Worm (Caenorhabditis elegans): ENCODE results near the gene Y46G5A.8.
"Not testable (repeated sequence)": the region's sequence is repeated elsewhere in the genome, so short reads cannot be mapped to it uniquely, and the experiment has no call there.

The Y46G5A.8 gene

DNA sequence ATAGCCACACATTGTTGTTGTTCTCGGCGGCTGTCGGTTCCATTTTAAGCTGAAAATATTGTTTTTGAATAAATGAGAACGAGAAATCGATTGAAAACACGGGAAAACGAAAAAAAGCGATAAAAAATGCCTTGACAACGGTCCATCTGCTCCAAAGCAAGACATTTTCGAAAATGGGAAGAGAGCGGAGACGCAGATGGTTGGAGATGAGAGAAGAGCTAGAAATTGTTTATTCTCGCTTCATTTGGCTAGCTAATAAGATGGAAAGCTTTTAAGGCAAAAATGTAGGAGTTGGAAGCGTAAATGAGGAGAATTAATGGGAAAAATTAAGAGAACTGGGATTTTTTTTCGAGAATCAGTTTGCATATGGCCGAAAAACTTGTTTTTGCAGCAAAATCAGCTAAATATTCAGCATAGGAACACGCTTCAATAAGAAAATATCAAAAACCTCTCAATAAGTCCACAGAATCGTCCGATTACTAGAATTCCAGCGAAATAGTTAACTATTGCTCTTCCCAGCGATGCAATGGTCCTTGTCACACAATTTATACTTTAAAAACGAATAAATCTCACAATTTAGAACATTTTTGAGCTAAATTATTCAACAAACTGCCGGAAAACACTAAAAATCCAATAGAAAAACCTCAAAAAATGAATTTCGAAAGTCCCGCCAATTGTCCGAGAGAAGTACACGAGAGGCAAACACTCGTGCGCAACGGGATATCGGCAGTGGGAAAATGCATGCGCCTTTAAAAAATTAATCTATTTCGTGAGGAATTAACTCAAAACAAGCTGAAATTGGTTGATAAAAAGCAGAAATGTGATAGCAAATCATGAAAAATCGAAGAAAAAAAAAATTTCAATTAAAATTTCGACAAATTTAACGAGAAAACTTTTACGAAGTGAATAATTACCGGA is 17.6 kb upstream of the Y46G5A.8 start, which contains the start of gene pisy-1:
Gene pisy-1, minus strand, starts transcription at position 51 of the 918 bp plus-strand sequence.
- TF ChIP-seq ref-1 (GFP tag; conservative IDR thresholded peaks at IDR 0.05): no peak
- no peak for TF ChIP-seq tab-1 (GFP tag; IDR thresholded peaks at IDR 0.05)
- TF ChIP-seq cog-1 (tag; optimal IDR thresholded peaks at IDR 0.05): peak; percentile 19
- no peak for TF ChIP-seq flt-1 (GFP tag; IDR thresholded peaks at IDR 0.05)
- TF ChIP-seq ztf-23 (GFP tag; IDR thresholded peaks at IDR 0.05): no peak
- TF ChIP-seq ztf-29 (GFP tag; IDR thresholded peaks at IDR 0.05): no peak
- no peak for TF ChIP-seq T22C8.4 (GFP tag; IDR thresholded peaks at IDR 0.05)

DNA sequence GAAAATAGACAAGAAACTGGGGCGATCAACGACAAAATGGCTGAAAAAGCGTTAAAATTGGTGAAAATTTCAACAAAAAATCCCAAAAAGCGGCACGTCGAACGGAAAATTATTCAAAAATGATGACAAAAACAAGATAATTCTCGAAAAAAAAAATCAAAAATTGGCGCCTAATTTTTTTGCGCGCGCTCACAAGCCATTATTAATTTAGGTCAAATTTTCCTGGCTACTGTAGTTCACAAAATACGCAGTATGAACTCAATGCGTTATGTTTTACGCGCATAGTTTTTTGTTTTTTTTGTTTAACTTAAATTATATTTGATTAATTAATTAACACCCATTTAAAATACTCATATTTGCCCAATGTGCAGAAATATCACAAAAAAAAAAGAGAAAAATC is 16.8 kb upstream of the Y46G5A.8 start:
- TF ChIP-seq flt-1 (GFP tag; IDR thresholded peaks at IDR 0.05) (no peak), klf-2 (GFP tag; conservative IDR thresholded peaks at IDR 0.05) (no peak), med-1 (GFP tag; optimal IDR thresholded peaks at IDR 0.05; ENCODE audit: insufficient read depth) (no peak)

DNA sequence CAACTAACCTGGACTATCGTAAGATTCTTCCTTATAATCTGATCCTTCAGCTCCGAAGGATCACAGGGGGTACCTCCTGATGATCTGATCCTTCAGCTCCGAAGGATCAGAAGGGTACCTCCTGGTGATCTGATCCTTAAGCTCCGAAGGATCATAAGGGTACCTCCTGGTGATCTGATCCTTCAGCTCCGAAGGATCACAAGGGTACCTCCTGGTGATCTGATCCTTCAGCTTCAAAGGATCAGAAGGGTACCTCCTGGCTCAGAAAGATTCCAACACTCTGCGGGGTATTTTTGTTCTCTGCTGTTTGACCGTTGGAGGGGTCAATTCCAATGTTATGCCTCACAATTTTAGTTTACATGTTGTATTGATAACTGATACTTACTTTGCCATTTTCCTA is 6.4 kb upstream of the Y46G5A.8 start:
- 0 out of 2 replicates have a peak, but pooled peaks have one; percentile 63 for TF ChIP-seq tab-1 (GFP tag; IDR thresholded peaks at IDR 0.05)

DNA sequence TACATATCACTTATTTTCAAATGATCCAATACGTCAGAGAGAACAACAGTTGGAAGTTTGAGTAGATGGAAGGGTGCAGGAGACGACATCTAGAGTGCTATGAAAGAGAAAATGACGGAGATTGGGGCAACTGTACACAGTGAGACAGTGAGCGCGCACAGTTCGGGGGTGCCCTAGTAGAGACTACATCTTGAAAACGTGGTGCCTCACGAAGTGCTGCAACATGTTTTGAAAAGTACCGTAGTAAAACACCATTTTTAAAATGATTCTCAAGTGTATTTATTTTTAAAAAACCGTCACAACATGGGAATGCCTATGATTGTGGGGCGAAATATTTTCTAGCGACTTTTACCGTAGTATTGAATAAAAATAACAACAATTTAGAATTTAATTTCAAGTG is 2.4 kb upstream of the Y46G5A.8 start, which contains the start of gene Y46G5A.39:
Gene Y46G5A.39, minus strand, starts transcription at position 101 of the 400 bp plus-strand sequence.
- TF ChIP-seq cog-1 (tag; optimal IDR thresholded peaks at IDR 0.05); ztf-29 (GFP tag; IDR thresholded peaks at IDR 0.05); ref-1 (GFP tag; conservative IDR thresholded peaks at IDR 0.05): not testable (repeated sequence)

DNA sequence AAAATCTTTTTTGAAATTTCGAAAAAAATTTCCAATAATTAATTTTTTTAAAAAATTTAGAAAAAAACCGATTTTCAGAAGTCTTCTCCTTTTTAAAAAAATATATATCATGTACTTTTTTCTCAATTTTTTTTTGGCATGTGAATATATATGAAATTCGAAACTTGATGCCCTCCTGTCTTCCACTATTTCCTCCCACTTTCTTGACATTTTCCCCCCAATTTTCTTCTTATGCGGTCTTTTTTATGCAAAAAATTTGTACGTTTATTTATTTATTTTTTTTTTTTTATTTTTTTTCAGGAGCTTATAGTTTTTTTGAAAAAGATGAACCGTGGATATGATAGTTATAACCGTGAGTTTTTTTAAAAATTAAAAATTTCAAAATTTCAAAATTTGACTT is 4.4 kb downstream of the Y46G5A.8 start, which contains the start of gene cnp-2:
Gene cnp-2, plus strand, starts transcription at position 301 of the 400 bp plus-strand sequence.
- no peak for TF ChIP-seq cog-1 (tag; optimal IDR thresholded peaks at IDR 0.05)

DNA sequence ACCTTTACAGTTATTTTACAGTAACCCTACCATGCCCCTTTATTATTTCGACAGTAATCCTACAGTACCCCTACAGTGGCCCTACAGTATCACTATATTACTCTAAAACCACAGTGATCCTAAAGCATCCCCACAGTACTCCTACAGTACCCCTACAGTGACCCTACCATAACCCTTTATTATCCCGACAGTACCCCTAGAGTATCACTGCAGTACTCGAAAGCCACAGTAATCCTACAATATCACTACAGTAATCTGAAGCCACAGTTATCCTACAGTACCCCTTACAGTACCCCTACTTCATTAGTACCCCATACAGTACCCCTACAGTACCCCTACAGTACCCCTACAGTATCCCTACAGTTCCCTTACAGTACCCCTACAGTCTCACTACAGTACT is 8.3 kb downstream of the Y46G5A.8 start:
- TF ChIP-seq ref-1 (GFP tag; conservative IDR thresholded peaks at IDR 0.05) (no peak), cog-1 (tag; optimal IDR thresholded peaks at IDR 0.05) (no peak), klf-2 (GFP tag; conservative IDR thresholded peaks at IDR 0.05) (no peak), flt-1 (GFP tag; IDR thresholded peaks at IDR 0.05) (no peak), ztf-23 (GFP tag; IDR thresholded peaks at IDR 0.05) (no peak), med-1 (GFP tag; optimal IDR thresholded peaks at IDR 0.05; ENCODE audit: insufficient read depth) (no peak), tab-1 (GFP tag; IDR thresholded peaks at IDR 0.05) (no peak), T22C8.4 (GFP tag; IDR thresholded peaks at IDR 0.05) (no peak), ztf-29 (GFP tag; IDR thresholded peaks at IDR 0.05) (no peak)

DNA sequence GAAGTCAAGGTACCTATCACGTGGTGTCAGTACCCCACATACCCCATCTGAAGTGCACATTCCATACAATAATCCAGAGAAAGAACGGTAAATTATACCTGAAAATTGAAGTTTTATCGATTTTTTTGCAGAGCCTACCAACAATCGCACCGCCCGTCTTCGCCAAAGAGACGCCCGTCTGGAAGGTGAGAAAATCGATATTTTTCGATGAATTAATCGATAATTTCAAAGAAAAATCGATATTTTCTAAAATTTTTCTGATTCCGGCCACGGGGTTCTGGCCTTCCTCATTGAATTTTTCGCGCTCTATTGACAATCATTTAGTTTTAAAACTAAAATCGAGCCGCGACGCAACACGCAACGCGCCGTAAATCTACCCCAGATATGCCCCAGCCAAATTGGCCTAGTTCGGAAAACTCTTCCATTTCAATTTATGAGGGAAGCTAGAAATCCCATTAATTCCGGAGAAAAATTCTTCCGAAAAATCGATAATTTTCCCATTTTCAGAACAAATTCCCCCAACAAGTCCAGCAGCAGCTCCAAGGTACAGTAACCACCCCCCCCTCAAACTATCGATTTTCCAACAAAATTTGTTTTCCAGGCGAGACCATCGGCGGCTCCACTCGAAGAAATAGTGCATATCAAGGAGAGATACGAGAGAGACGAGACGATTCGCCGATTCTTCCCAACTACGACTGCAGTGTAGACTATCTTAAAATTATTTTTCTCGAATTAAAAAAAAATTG is 10.5 kb downstream of the Y46G5A.8 start:
- TF ChIP-seq T22C8.4 (GFP tag; IDR thresholded peaks at IDR 0.05): peak; percentile 60
- no peak for TF ChIP-seq cog-1 (tag; optimal IDR thresholded peaks at IDR 0.05)

DNA sequence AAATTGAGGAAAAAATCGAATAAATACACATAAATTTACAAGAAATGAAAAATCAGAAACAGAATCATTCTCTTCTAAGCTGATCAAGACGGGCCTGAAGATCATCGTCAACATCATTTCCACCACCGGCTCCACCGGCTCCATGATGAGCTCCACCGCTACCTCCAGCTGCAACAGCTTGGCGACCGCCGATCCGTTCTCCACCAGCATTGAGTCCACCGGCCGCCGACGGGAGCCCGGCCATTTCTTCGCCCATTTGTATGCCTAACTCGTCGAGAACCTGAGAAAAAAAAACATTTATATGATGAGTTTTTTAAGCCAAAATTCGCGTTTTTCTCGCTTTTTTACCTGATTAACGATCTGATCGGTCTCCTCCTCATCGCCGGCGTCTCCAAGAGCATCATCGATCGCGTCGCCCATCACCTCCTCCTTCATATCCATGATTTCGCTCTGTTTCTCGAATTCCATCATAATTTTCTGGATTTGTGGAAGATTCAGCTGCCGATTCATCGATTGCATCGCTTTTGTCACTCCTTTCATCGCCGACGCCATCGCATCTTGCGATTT is 11.2 kb downstream of the Y46G5A.8 start:
- TF ChIP-seq tab-1 (GFP tag; IDR thresholded peaks at IDR 0.05) (no peak), T22C8.4 (GFP tag; IDR thresholded peaks at IDR 0.05) (no peak), cog-1 (tag; optimal IDR thresholded peaks at IDR 0.05) (no peak), klf-2 (GFP tag; conservative IDR thresholded peaks at IDR 0.05) (no peak), ztf-23 (GFP tag; IDR thresholded peaks at IDR 0.05) (no peak), ztf-29 (GFP tag; IDR thresholded peaks at IDR 0.05) (no peak), med-1 (GFP tag; optimal IDR thresholded peaks at IDR 0.05; ENCODE audit: insufficient read depth) (no peak), flt-1 (GFP tag; IDR thresholded peaks at IDR 0.05) (no peak), ref-1 (GFP tag; conservative IDR thresholded peaks at IDR 0.05) (no peak)

DNA sequence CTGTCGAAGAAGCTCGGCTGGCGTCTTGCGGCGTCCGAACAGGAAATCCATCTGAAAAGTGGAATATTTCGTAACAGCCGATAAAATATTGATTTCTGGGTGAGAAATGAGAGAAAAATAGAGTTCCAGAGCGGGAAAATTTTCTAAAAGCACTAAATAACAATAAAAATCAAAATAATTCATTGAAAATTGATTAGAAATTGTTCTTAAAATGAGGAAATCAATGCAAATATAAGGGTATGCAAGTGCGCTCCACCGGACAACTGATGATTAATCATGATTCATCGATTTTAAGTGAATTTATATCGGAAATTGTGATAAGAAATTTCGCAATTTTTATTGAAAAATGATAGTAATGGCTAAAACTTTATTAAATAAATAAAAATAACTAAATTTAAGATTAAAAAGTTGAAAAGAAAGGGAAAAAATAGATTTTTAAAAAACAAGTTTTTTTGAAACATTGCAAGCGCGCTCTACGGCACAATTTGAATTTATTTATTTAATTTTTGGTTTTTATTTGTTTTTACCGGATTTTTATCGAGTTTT is 12.1 kb downstream of the Y46G5A.8 start, which contains the start of the genes vps-2 and tiar-2:
Gene vps-2, minus strand, starts transcription at position 51 of the 546 bp plus-strand sequence.
Gene tiar-2, plus strand, starts transcription at position 520 of the 546 bp plus-strand sequence.
- TF ChIP-seq tab-1 (GFP tag; IDR thresholded peaks at IDR 0.05) (no peak), T22C8.4 (GFP tag; IDR thresholded peaks at IDR 0.05) (peak; percentile 52; the same call in 1 of the 2 replicates)

DNA sequence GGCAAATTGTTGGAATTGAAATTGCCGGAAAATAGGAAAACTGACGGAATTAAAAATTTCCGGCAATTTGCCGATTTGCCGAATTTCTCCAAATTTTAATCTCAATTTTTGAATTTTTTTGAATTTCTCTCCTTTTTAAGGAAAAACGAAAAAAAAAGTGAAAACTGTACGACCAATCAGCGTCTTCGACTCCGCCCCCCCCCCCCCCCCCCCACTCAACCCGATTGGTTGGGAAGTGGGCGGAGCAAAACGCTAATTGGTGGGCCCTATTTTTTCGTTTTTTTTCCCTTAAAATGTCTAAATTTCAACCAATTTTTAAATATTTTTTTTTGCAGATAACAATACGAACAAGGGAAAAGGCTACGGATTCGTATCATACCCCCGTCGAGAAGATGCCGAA is 13.8 kb downstream of the Y46G5A.8 start:
- no peak for TF ChIP-seq ref-1 (GFP tag; conservative IDR thresholded peaks at IDR 0.05)
- TF ChIP-seq T22C8.4 (GFP tag; IDR thresholded peaks at IDR 0.05): no peak
- no peak for TF ChIP-seq cog-1 (tag; optimal IDR thresholded peaks at IDR 0.05)
- TF ChIP-seq klf-2 (GFP tag; conservative IDR thresholded peaks at IDR 0.05): no peak
- TF ChIP-seq ztf-29 (GFP tag; IDR thresholded peaks at IDR 0.05): no peak
- TF ChIP-seq med-1 (GFP tag; optimal IDR thresholded peaks at IDR 0.05; ENCODE audit: insufficient read depth): no peak
- no peak for TF ChIP-seq ztf-23 (GFP tag; IDR thresholded peaks at IDR 0.05)
- TF ChIP-seq tab-1 (GFP tag; IDR thresholded peaks at IDR 0.05): no peak
- no peak for TF ChIP-seq flt-1 (GFP tag; IDR thresholded peaks at IDR 0.05)

Measured in whole organism, midembryonic.